Worm (Caenorhabditis elegans) whole organism, L4 larva: Measurements from ENCODE around the gene cyp-35A4.
A peak's percentile ranks its signal among the peaks of the same experiment; 100 is the strongest.

Source experiments
- F44E2.7 ChIP-seq: fragments of 200-800 bp; sonication (Bioruptor generic); IDR thresholded peaks from 2 replicates; pipeline ENCODE4 v2.1.2; 2022; ENCODE audit warnings: missing genetic modification characterization, missing compliant biosample characterization
- F49E8.2 ChIP-seq: sonication (generic microtip); optimal IDR thresholded peaks from 2 replicates; lab custom pipeline; 2016; ENCODE audit warnings: missing compliant biosample characterization, mild to moderate bottlenecking, missing genetic modification characterization, borderline replicate concordance
- T26A8.4 ChIP-seq: fragments of 200-800 bp; sonication (Bioruptor generic); IDR thresholded peaks from 2 replicates; pipeline ENCODE4 v1.3.6; 2022; ENCODE audit warnings: missing genetic modification characterization, missing compliant biosample characterization
- attf-4 ChIP-seq: sonication (generic microtip); optimal IDR thresholded peaks from 3 replicates; lab custom pipeline; 2017; ENCODE audit warnings: missing biosample characterization, missing genetic modification characterization
- ceh-44 ChIP-seq: fragments of 200-800 bp; sonication (Bioruptor generic); IDR thresholded peaks from 2 replicates; pipeline ENCODE4 v1.3.6; 2022; ENCODE audit warnings: missing genetic modification reagents, missing genetic modification characterization, missing compliant biosample characterization
- ctbp-1 ChIP-seq: fragments of 200-800 bp; sonication (Bioruptor generic); IDR thresholded peaks from 2 replicates; pipeline ENCODE4 v1.3.6; 2022; ENCODE audit warnings: missing genetic modification reagents, missing genetic modification characterization, missing compliant biosample characterization
- dmd-6 ChIP-seq: fragments of 200-800 bp; sonication (Bioruptor generic); IDR thresholded peaks from 2 replicates; pipeline ENCODE4 v1.3.6; 2022; ENCODE audit warnings: missing genetic modification reagents, missing genetic modification characterization, missing compliant biosample characterization
- duxl-1 ChIP-seq: sonication (generic microtip); optimal IDR thresholded peaks from 2 replicates; lab custom pipeline; 2016; ENCODE audit warnings: mild to moderate bottlenecking, missing genetic modification characterization, moderate library complexity, missing compliant biosample characterization; ENCODE audit not compliant: poor library complexity
- lin-39 ChIP-seq: fragments of 150-350 bp; optimal IDR thresholded peaks from 2 replicates; lab custom pipeline; 2014; ENCODE audit warnings: missing biosample characterization, missing genetic modification reagents, missing genetic modification characterization
- madf-9 ChIP-seq: fragments of 200-800 bp; sonication (Bioruptor generic); conservative IDR thresholded peaks from 2 replicates; pipeline ENCODE4 v1.3.6; 2022; ENCODE audit warnings: missing genetic modification reagents, missing genetic modification characterization, missing compliant biosample characterization
- mdl-1 ChIP-seq, 2 experiments: fragments of 150-350 bp in 1 of 2; sonication (generic microtip) in 1 of 2; optimal IDR thresholded peaks; 2 replicates each; lab custom pipeline; 2014 to 2017; ENCODE audit warnings: missing biosample characterization in 2 of 2, missing genetic modification characterization in 2 of 2
- mxl-3 ChIP-seq: fragments of 200-800 bp; sonication (Bioruptor generic); optimal IDR thresholded peaks from 2 replicates; lab custom pipeline; 2018; ENCODE audit warnings: mild to moderate bottlenecking, missing genetic modification characterization, missing compliant biosample characterization
- skn-1 ChIP-seq: fragments of 150-350 bp; optimal IDR thresholded peaks from 2 replicates; lab custom pipeline; 2014; ENCODE audit warnings: missing biosample characterization, missing genetic modification characterization
- snpc-1.2 ChIP-seq: fragments of 200-800 bp; sonication (Bioruptor generic); IDR thresholded peaks from 2 replicates; pipeline ENCODE4 v1.3.6; 2022; ENCODE audit warnings: missing genetic modification reagents, missing genetic modification characterization, missing compliant biosample characterization
- spr-3 ChIP-seq: fragments of 200-800 bp; sonication (Bioruptor generic); optimal IDR thresholded peaks from 2 replicates; lab custom pipeline; 2018; ENCODE audit warnings: mild to moderate bottlenecking, missing genetic modification characterization, missing compliant biosample characterization
- unc-130 ChIP-seq: sonication (generic microtip); optimal IDR thresholded peaks from 2 replicates; lab custom pipeline; 2016; ENCODE audit warnings: missing genetic modification reagents, missing genetic modification characterization, missing compliant biosample characterization
- unc-62 ChIP-seq, 3 experiments: fragments of 150-350 bp in 1 of 3; sonication (generic microtip); optimal IDR thresholded peaks in 2 of 3; peaks in 1 of 3; 1 replicate in 1 of 3; 2 replicates in 2 of 3; lab custom pipeline; 2014 to 2017; ENCODE audit warnings: missing biosample characterization in 3 of 3, missing genetic modification characterization in 3 of 3, missing genetic modification reagents in 3 of 3, missing genotype in 1 of 3
- vab-7 ChIP-seq: fragments of 200-800 bp; sonication (Bioruptor generic); IDR thresholded peaks from 2 replicates; pipeline ENCODE4 v1.3.6; 2022; ENCODE audit warnings: missing genetic modification reagents, missing genetic modification characterization, missing compliant biosample characterization
- zag-1 ChIP-seq: fragments of 150-350 bp; optimal IDR thresholded peaks from 2 replicates; lab custom pipeline; 2014; ENCODE audit warnings: missing biosample characterization, missing genetic modification characterization
- zfp-2 ChIP-seq: sonication (generic microtip); optimal IDR thresholded peaks from 2 replicates; lab custom pipeline; 2016; ENCODE audit warnings: mild to moderate bottlenecking, missing genetic modification characterization, missing compliant biosample characterization
- zip-2 ChIP-seq: fragments of 150-350 bp; optimal IDR thresholded peaks from 2 replicates; lab custom pipeline; 2014; ENCODE audit warnings: missing biosample characterization, missing genetic modification characterization

cyp-35A4 gene

DNA sequence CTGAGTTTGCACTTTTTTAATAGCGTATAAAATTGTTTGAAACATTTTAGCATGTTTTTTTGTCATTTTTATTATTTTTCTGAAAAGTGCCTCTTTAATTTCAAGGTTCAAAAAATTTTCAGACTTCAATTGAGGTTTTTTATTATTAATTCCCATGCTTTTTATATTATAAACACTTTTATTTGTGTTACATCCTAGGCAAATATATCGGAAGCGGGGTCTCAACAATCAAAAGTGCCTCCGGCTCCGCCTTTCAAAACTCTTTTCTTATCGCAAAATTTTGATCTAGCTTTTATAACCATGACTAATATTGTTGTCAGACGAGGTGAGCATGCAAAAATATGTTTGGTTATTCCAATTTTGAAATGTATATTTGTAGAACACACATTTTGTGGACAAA, 42.0 kb downstream of the cyp-35A4 start, which contains the start of gene otpl-2:
otpl-2 (plus strand) TSS at position 301 of the 400 bp plus-strand sequence.
- no peak for TF ChIP-seq zfp-2

DNA sequence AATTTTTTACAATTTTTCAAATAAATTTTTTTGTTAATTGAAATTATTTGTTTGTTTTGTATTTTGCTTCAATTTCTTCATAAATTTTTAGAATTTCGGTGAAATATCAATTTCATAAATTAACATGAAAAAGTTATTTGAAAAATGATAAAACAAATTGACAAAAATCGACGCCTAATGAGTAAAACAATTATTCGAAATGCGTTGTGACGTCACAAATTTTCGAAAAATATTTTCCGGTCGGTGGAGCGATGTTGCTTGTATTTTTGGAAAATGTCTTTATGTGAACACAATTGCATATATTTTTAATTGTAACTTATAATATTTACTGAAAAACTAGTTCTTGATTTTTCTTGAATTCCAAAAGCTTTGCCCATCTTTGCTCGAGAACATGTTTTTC, 49.1 kb downstream of the cyp-35A4 start:
- no peak for TF ChIP-seq dmd-6 (GFP tag; lab: Robert Waterston, UW)
- TF ChIP-seq unc-62 (GFP tag; optimal IDR thresholded peaks at IDR 0.05 in 1 of 2; lab: Kevin White, UChicago): peak in 1 of 2 experiments; percentile 93
- no peak for TF ChIP-seq unc-62 (tag; optimal IDR thresholded peaks at IDR 0.05; lab: Kevin White, UChicago)
- TF ChIP-seq, all 104 proteins: peak for 1

DNA sequence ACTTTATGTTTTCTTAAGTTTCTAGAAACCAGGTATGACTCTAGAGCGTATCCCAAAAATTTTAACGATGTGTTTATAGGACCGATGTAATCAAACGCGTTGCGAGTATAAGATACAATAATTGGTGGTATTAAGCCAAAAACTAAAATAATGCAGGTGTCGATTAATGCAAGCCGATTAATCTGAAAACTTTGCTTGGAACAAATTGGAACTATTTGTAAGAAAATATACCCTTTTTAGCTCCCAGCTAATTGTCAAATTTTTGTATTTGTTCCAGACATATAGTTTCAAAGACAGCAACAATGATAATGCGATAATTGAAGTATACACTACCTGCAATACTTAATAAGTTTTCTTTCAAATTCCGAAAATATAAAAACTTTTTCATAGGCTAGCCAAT, 49.9 kb downstream of the cyp-35A4 start, which contains the start of gene srh-211:
srh-211 (minus strand) TSS at position 101 of the 400 bp plus-strand sequence.
- TF ChIP-seq madf-9 (GFP tag; lab: Robert Waterston, UW) (no peak), vab-7 (no peak), snpc-1.2 (GFP tag; lab: Robert Waterston, UW) (no peak), T26A8.4 (no peak), lin-39 (no peak), mdl-1 (tag; optimal IDR thresholded peaks at IDR 0.05; lab: Kevin White, UChicago) (no peak), skn-1 (tag; lab: Kevin White, UChicago) (no peak), attf-4 (no peak), F44E2.7 (GFP tag; lab: Robert Waterston, UW) (no peak), zip-2 (no peak), ctbp-1 (no peak), duxl-1 (tag; lab: Kevin White, UChicago) (no peak), unc-130 (GFP tag; lab: Kevin White, UChicago) (no peak), zag-1 (tag; lab: Kevin White, UChicago) (no peak), ceh-44 (GFP tag; lab: Robert Waterston, UW) (no peak), F49E8.2 (tag; lab: Kevin White, UChicago) (no peak), spr-3 (GFP tag; lab: Kevin White, UChicago) (no peak)

DNA sequence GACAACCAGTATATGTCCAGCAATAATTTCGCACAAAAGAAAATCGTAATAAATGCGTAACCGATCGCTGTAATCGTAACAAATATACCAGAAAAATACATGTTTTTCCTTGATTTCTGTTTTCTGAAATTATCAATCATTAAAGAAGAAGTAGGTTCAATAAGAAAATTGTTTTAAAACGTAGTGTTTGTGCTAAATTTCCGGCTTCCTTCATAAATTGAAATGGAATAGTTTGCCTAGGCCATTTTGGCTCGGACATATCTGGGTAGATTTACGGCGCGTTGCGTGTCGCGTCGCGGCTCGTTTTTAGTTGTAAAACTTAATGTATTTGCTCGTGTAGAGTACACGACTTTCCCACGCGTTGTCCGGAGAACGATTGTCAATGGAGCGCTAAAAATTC, 51.5 kb downstream of the cyp-35A4 start, which contains the start of gene F38H12.5:
F38H12.5 (minus strand) TSS at position 101 of the 400 bp plus-strand sequence.
- peak in 1 of 2 experiments; percentile 8 for TF ChIP-seq unc-62 (GFP tag; optimal IDR thresholded peaks at IDR 0.05 in 1 of 2; lab: Kevin White, UChicago)
- no peak for TF ChIP-seq unc-62 (tag; optimal IDR thresholded peaks at IDR 0.05; lab: Kevin White, UChicago)
- TF ChIP-seq mxl-3 (GFP tag; lab: Kevin White, UChicago): no peak
